Worm (Caenorhabditis elegans) whole organism, L2 larva: Measurements from ENCODE around the gene math-25.

Experiments used
- C34F6.9 ChIP-seq: fragments of 150-350 bp; optimal IDR thresholded peaks from 2 replicates; lab custom pipeline; 2014; ENCODE audit warnings: missing biosample characterization, missing genetic modification characterization
- F13H6.1 ChIP-seq: sonication (generic microtip); optimal IDR thresholded peaks from 2 replicates; lab custom pipeline; 2016; ENCODE audit warnings: missing genetic modification characterization, missing compliant biosample characterization
- R02D3.7 ChIP-seq: fragments of 150-350 bp; optimal IDR thresholded peaks from 2 replicates; lab custom pipeline; 2014; ENCODE audit warnings: missing biosample characterization, missing genetic modification characterization
- Y55F3AM.14 ChIP-seq: fragments of 200-800 bp; sonication (Bioruptor generic); optimal IDR thresholded peaks from 2 replicates; lab custom pipeline; 2018; ENCODE audit warnings: mild to moderate bottlenecking, missing genetic modification characterization, missing compliant biosample characterization
- ZK546.5 ChIP-seq: sonication (generic microtip); optimal IDR thresholded peaks from 2 replicates; lab custom pipeline; 2017; ENCODE audit warnings: missing biosample characterization, missing genetic modification characterization
- alr-1 ChIP-seq: fragments of 150-350 bp; optimal IDR thresholded peaks from 2 replicates; lab custom pipeline; 2014; ENCODE audit warnings: missing biosample characterization, missing genetic modification characterization
- ama-1 ChIP-seq: fragments of 150-350 bp; optimal IDR thresholded peaks from 2 replicates; lab custom pipeline; 2018; ENCODE audit warnings: inconsistent platforms
- blmp-1 ChIP-seq: sonication (generic microtip); optimal IDR thresholded peaks from 2 replicates; lab custom pipeline; 2017; ENCODE audit warnings: missing genetic modification characterization, mild to moderate bottlenecking, missing compliant biosample characterization, antibody characterized with exemption, moderate library complexity; ENCODE audit not compliant: insufficient read depth
- ceh-16 ChIP-seq: fragments of 150-350 bp; optimal IDR thresholded peaks from 2 replicates; lab custom pipeline; 2014; ENCODE audit warnings: missing biosample characterization, missing genetic modification characterization
- ceh-82 ChIP-seq: fragments of 150-350 bp; optimal IDR thresholded peaks from 2 replicates; lab custom pipeline; 2014; ENCODE audit warnings: missing biosample characterization, missing genetic modification characterization
- crh-2 ChIP-seq: sonication (generic microtip); optimal IDR thresholded peaks from 2 replicates; lab custom pipeline; 2017; ENCODE audit warnings: missing biosample characterization, missing genetic modification characterization
- egl-27 ChIP-seq: sonication (generic microtip); optimal IDR thresholded peaks from 3 replicates; lab custom pipeline; 2017; ENCODE audit warnings: missing biosample characterization, missing genetic modification reagents, missing genetic modification characterization
- elt-1 ChIP-seq: fragments of 150-350 bp; optimal IDR thresholded peaks from 2 replicates; lab custom pipeline; 2014; ENCODE audit warnings: missing biosample characterization, missing genetic modification characterization
- elt-3 ChIP-seq: sonication (generic microtip); optimal IDR thresholded peaks from 2 replicates; lab custom pipeline; 2017; ENCODE audit warnings: missing biosample characterization, missing genetic modification characterization
- fos-1 ChIP-seq: fragments of 150-350 bp; optimal IDR thresholded peaks from 2 replicates; lab custom pipeline; 2014; ENCODE audit warnings: missing biosample characterization, missing genetic modification characterization
- gmeb-1 ChIP-seq: fragments of 150-350 bp; optimal IDR thresholded peaks from 2 replicates; lab custom pipeline; 2014; ENCODE audit warnings: missing biosample characterization, missing genetic modification characterization
- lin-11 ChIP-seq: fragments of 150-350 bp; sonication (generic microtip); optimal IDR thresholded peaks from 2 replicates; lab custom pipeline; 2014; ENCODE audit warnings: missing biosample characterization, missing genetic modification characterization, inconsistent platforms, mixed read lengths
- lin-13 ChIP-seq: fragments of 150-350 bp; optimal IDR thresholded peaks from 2 replicates; lab custom pipeline; 2014; ENCODE audit warnings: missing biosample characterization, missing genetic modification reagents, missing genetic modification characterization
- lin-39 ChIP-seq: fragments of 150-350 bp; optimal IDR thresholded peaks from 2 replicates; lab custom pipeline; 2014; ENCODE audit warnings: missing biosample characterization, missing genetic modification reagents, missing genetic modification characterization
- lsy-2 ChIP-seq, 2 experiments: fragments of 150-350 bp in 1 of 2; sonication (generic microtip) in 1 of 2; optimal IDR thresholded peaks; 2 replicates each; lab custom pipeline; 2014 to 2017; ENCODE audit warnings: missing biosample characterization in 2 of 2, missing genetic modification characterization in 2 of 2
- mab-5 ChIP-seq: fragments of 150-350 bp; optimal IDR thresholded peaks from 2 replicates; lab custom pipeline; 2014; ENCODE audit warnings: missing biosample characterization, missing genetic modification characterization
- mdl-1 ChIP-seq, 2 experiments: fragments of 150-350 bp in 1 of 2; sonication (generic microtip) in 1 of 2; optimal IDR thresholded peaks; 2 replicates each; lab custom pipeline; 2017; ENCODE audit warnings: missing biosample characterization in 2 of 2, missing genetic modification characterization in 2 of 2
- nhr-10 ChIP-seq: sonication (generic microtip); optimal IDR thresholded peaks from 2 replicates; lab custom pipeline; 2017; ENCODE audit warnings: missing biosample characterization, missing genetic modification characterization
- nhr-11 ChIP-seq: fragments of 150-350 bp; optimal IDR thresholded peaks from 2 replicates; lab custom pipeline; 2014; ENCODE audit warnings: missing biosample characterization, missing genetic modification characterization
- nhr-12 ChIP-seq: fragments of 150-350 bp; optimal IDR thresholded peaks from 2 replicates; lab custom pipeline; 2014; ENCODE audit warnings: missing biosample characterization, missing genetic modification characterization
- nhr-21 ChIP-seq: fragments of 150-350 bp; optimal IDR thresholded peaks from 2 replicates; lab custom pipeline; 2014; ENCODE audit warnings: missing biosample characterization, missing genetic modification characterization
- nhr-23 ChIP-seq: fragments of 150-350 bp; optimal IDR thresholded peaks from 2 replicates; lab custom pipeline; 2014; ENCODE audit warnings: missing biosample characterization, missing genetic modification reagents, missing genetic modification characterization
- nhr-237 ChIP-seq: fragments of 150-350 bp; optimal IDR thresholded peaks from 2 replicates; lab custom pipeline; 2014; ENCODE audit warnings: missing biosample characterization, missing genetic modification characterization
- nhr-25 ChIP-seq: fragments of 150-350 bp; sonication (generic microtip); optimal IDR thresholded peaks from 3 replicates; lab custom pipeline; 2014; ENCODE audit warnings: missing biosample characterization, missing genetic modification characterization
- nhr-6 ChIP-seq: fragments of 150-350 bp; optimal IDR thresholded peaks from 2 replicates; lab custom pipeline; 2014; ENCODE audit warnings: missing biosample characterization, missing genetic modification characterization
- peb-1 ChIP-seq: fragments of 150-350 bp; optimal IDR thresholded peaks from 2 replicates; lab custom pipeline; 2014; ENCODE audit warnings: missing biosample characterization, missing genetic modification characterization
- sem-4 ChIP-seq: fragments of 150-350 bp; optimal IDR thresholded peaks from 2 replicates; lab custom pipeline; 2014; ENCODE audit warnings: missing biosample characterization, missing genetic modification reagents, missing genetic modification characterization
- skn-1 ChIP-seq: sonication (generic microtip); optimal IDR thresholded peaks from 2 replicates; lab custom pipeline; 2017; ENCODE audit warnings: missing biosample characterization, missing genetic modification characterization
- sma-3 ChIP-seq: sonication (generic microtip); optimal IDR thresholded peaks from 2 replicates; lab custom pipeline; 2016; ENCODE audit warnings: missing genetic modification reagents, missing genetic modification characterization, missing compliant biosample characterization
- sma-9 ChIP-seq, 2 experiments: fragments of 150-350 bp in 1 of 2; sonication (generic microtip) in 1 of 2; optimal IDR thresholded peaks; 2 replicates each; lab custom pipeline; 2014 to 2016; ENCODE audit warnings: missing genetic modification characterization in 2 of 2, mild to moderate bottlenecking in 1 of 2, missing biosample characterization in 1 of 2, missing compliant biosample characterization in 1 of 2, missing genetic modification reagents in 1 of 2, moderate library complexity in 1 of 2
- unc-55 ChIP-seq: fragments of 150-350 bp; sonication (generic microtip); optimal IDR thresholded peaks from 3 replicates; lab custom pipeline; 2014; ENCODE audit warnings: missing biosample characterization, missing genetic modification reagents, missing genetic modification characterization
- unc-62 ChIP-seq: fragments of 150-350 bp; optimal IDR thresholded peaks from 2 replicates; lab custom pipeline; 2014; ENCODE audit warnings: missing biosample characterization, missing genetic modification reagents, missing genetic modification characterization
- zag-1 ChIP-seq: fragments of 150-350 bp; optimal IDR thresholded peaks from 2 replicates; lab custom pipeline; 2014; ENCODE audit warnings: missing biosample characterization, missing genetic modification characterization
- ztf-11 ChIP-seq: sonication (generic microtip); optimal IDR thresholded peaks from 2 replicates; lab custom pipeline; 2017; ENCODE audit warnings: missing biosample characterization, missing genetic modification characterization
- ztf-4 ChIP-seq: fragments of 150-350 bp; optimal IDR thresholded peaks from 2 replicates; lab custom pipeline; 2014; ENCODE audit warnings: missing biosample characterization, missing genetic modification characterization

math-25 gene

ce11 chrII:1895762-1896161 lies at the start of gene math-25:
Gene math-25, plus strand, starts transcription at chrII:1896062.
- TF ChIP-seq ztf-11 (tag; lab: Kevin White, UChicago), result no peak
- no peak for TF ChIP-seq fos-1
- TF ChIP-seq unc-55 (GFP tag; lab: Kevin White, UChicago), result no peak
- TF ChIP-seq nhr-11, result no peak
- TF ChIP-seq lin-11 (tag; lab: Kevin White, UChicago), result no peak
- no peak for TF ChIP-seq unc-62 (GFP tag; lab: Kevin White, UChicago)
- TF ChIP-seq F13H6.1 (tag; lab: Kevin White, UChicago), result no peak
- no peak for TF ChIP-seq zag-1 (tag; lab: Kevin White, UChicago)
- no peak for TF ChIP-seq alr-1
- no peak for TF ChIP-seq nhr-25 (tag; lab: Kevin White, UChicago)
- TF ChIP-seq skn-1 (tag; lab: Kevin White, UChicago), result no peak
- no peak for TF ChIP-seq ceh-82 (tag; lab: Kevin White, UChicago)
- TF ChIP-seq ama-1 (lab: Kevin White, UChicago), result no peak
- TF ChIP-seq ceh-16 (tag; lab: Kevin White, UChicago), result no peak
- TF ChIP-seq R02D3.7, result no peak
- TF ChIP-seq, all 48 proteins: peak for 0

- TF ChIP-seq ceh-82 (tag; lab: Kevin White, UChicago) (no peak), crh-2 (tag; lab: Kevin White, UChicago) (no peak), lsy-2 (tag; optimal IDR thresholded peaks at IDR 0.05; lab: Kevin White, UChicago) (no peak), lin-13 (GFP tag; lab: Kevin White, UChicago) (no peak), nhr-23 (tag; lab: Kevin White, UChicago) (no peak), nhr-21 (tag; lab: Kevin White, UChicago) (no peak), F13H6.1 (tag; lab: Kevin White, UChicago) (no peak), ceh-16 (tag; lab: Kevin White, UChicago) (no peak), lin-39 (tag; lab: Kevin White, UChicago) (no peak), peb-1 (no peak), elt-3 (tag; lab: Kevin White, UChicago) (no peak), mab-5 (tag; lab: Kevin White, UChicago) (no peak), mdl-1 (tag; optimal IDR thresholded peaks at IDR 0.05; lab: Kevin White, UChicago) (no peak), nhr-25 (tag; lab: Kevin White, UChicago) (no peak), ztf-4 (no peak)
These were observed 47.8 kb upstream of the math-25 start, which contains the start of gene fbxb-97 for ce11 chrII:1848109-1848508. Gene fbxb-97, minus strand, starts transcription at chrII:1848161.

ce11 chrII:1850299-1850698 lies 45.6 kb upstream of the math-25 start, which contains the start of gene fbxb-96:
Gene fbxb-96, minus strand, starts transcription at chrII:1850399.
- no peak for TF ChIP-seq nhr-6 (tag; lab: Kevin White, UChicago)
- no peak for TF ChIP-seq F13H6.1 (tag; lab: Kevin White, UChicago)
- TF ChIP-seq ztf-11 (tag; lab: Kevin White, UChicago), result no peak
- no peak for TF ChIP-seq ceh-16 (tag; lab: Kevin White, UChicago)
- no peak for TF ChIP-seq nhr-237 (tag; lab: Kevin White, UChicago)

- no peak for TF ChIP-seq ama-1 (lab: Kevin White, UChicago)
- TF ChIP-seq mdl-1 (tag; optimal IDR thresholded peaks at IDR 0.05; lab: Kevin White, UChicago), result no peak
- TF ChIP-seq mab-5 (tag; lab: Kevin White, UChicago), result no peak
- no peak for TF ChIP-seq zag-1 (tag; lab: Kevin White, UChicago)
- TF ChIP-seq elt-1 (tag; lab: Kevin White, UChicago), result no peak
These were observed 45.0 kb upstream of the math-25 start, which contains the start of gene C52E2.3 for ce11 chrII:1850840-1851294. Gene C52E2.3, plus strand, starts transcription at chrII:1851244.

- TF ChIP-seq elt-3 (tag; lab: Kevin White, UChicago), result no peak
- peak; percentile 32 for TF ChIP-seq F13H6.1 (tag; lab: Kevin White, UChicago)
- TF ChIP-seq egl-27 (tag; lab: Kevin White, UChicago), result peak; percentile 83
- TF ChIP-seq mdl-1 (tag; optimal IDR thresholded peaks at IDR 0.05; lab: Kevin White, UChicago), result no peak
- TF ChIP-seq nhr-12 (tag; lab: Kevin White, UChicago), result no peak
- TF ChIP-seq nhr-25 (tag; lab: Kevin White, UChicago), result no peak
- TF ChIP-seq nhr-6 (tag; lab: Kevin White, UChicago), result no peak
- no peak for TF ChIP-seq unc-62 (GFP tag; lab: Kevin White, UChicago)
- TF ChIP-seq C34F6.9 (tag; lab: Kevin White, UChicago), result no peak
- peak; percentile 57 for TF ChIP-seq sma-3 (GFP tag; lab: Kevin White, UChicago)
- TF ChIP-seq blmp-1 (tag; lab: Kevin White, UChicago), result no peak
- no peak for TF ChIP-seq nhr-10 (tag; lab: Kevin White, UChicago)
- no peak for TF ChIP-seq skn-1 (tag; lab: Kevin White, UChicago)
- no peak for TF ChIP-seq ztf-4
- no peak for TF ChIP-seq nhr-23 (tag; lab: Kevin White, UChicago)
- TF ChIP-seq ztf-11 (tag; lab: Kevin White, UChicago), result no peak
- peak; percentile 22 for TF ChIP-seq nhr-21 (tag; lab: Kevin White, UChicago)
- TF ChIP-seq gmeb-1 (tag; lab: Kevin White, UChicago), result peak; percentile 25
- TF ChIP-seq alr-1, result no peak
- no peak for TF ChIP-seq ceh-16 (tag; lab: Kevin White, UChicago)
- TF ChIP-seq Y55F3AM.14, result no peak
- TF ChIP-seq ZK546.5 (tag; lab: Kevin White, UChicago), result no peak
- TF ChIP-seq sem-4, result no peak
- TF ChIP-seq fos-1, result peak; percentile 97
- TF ChIP-seq crh-2 (tag; lab: Kevin White, UChicago), result peak; percentile 36
- TF ChIP-seq zag-1 (tag; lab: Kevin White, UChicago), result no peak
- peak; percentile 91 for TF ChIP-seq sma-9 (GFP tag; optimal IDR thresholded peaks at IDR 0.05; lab: Kevin White, UChicago)
- TF ChIP-seq sma-9 (tag; optimal IDR thresholded peaks at IDR 0.05; lab: Kevin White, UChicago), result no peak
- TF ChIP-seq peb-1, result no peak
These were observed 44.1 kb upstream of the math-25 start for ce11 chrII:1851716-1852115.
